Fruit fly (Drosophila melanogaster) whole organism, pupa: ENCODE data around the gene Gcna.

Experiments
- CG10348 ChIP-seq: fragments of 200-800 bp; sonication (Bioruptor generic); IDR thresholded peaks from 2 replicates; pipeline ENCODE4 v1.3.6; 2022; ENCODE audit warnings: missing biosample characterization, missing genetic modification characterization
- CG12605 ChIP-seq: fragments of 200-800 bp; sonication (Bioruptor generic); IDR thresholded peaks from 2 replicates; pipeline ENCODE4 v1.3.6; 2022; ENCODE audit warnings: missing biosample characterization, missing genetic modification characterization
- CG13204 ChIP-seq: fragments of 200-800 bp; sonication (Bioruptor generic); optimal IDR thresholded peaks from 2 replicates; lab custom pipeline; 2018; ENCODE audit warnings: missing biosample characterization, mild to moderate bottlenecking, missing genetic modification characterization, moderate library complexity
- CG14655 ChIP-seq: fragments of 200-800 bp; sonication (Bioruptor generic); optimal IDR thresholded peaks from 3 replicates; lab custom pipeline; 2017; ENCODE audit warnings: mild to moderate bottlenecking, missing biosample characterization, missing genetic modification reagents, missing genetic modification characterization
- CG15710 ChIP-seq: fragments of 200-800 bp; sonication (Bioruptor generic); optimal IDR thresholded peaks from 2 replicates; lab custom pipeline; 2018; ENCODE audit warnings: missing biosample characterization, mild to moderate bottlenecking, missing genetic modification characterization, moderate library complexity
- CG17806 ChIP-seq: fragments of 200-800 bp; sonication (Bioruptor generic); optimal IDR thresholded peaks from 2 replicates; lab custom pipeline; 2018; ENCODE audit warnings: missing biosample characterization, mild to moderate bottlenecking, missing genetic modification characterization, moderate library complexity
- CG32121 ChIP-seq: fragments of 200-800 bp; sonication (Bioruptor generic); IDR thresholded peaks from 2 replicates; pipeline ENCODE4 v1.3.6; 2022; ENCODE audit warnings: missing biosample characterization, missing genetic modification characterization
- CG34367 ChIP-seq: fragments of 200-800 bp; sonication (Bioruptor generic); optimal IDR thresholded peaks from 2 replicates; lab custom pipeline; 2018; ENCODE audit warnings: missing biosample characterization, mild to moderate bottlenecking, missing genetic modification characterization
- CG4496 ChIP-seq: fragments of 200-800 bp; sonication (Bioruptor generic); IDR thresholded peaks from 3 replicates; pipeline ENCODE4 v1.3.6; 2022; ENCODE audit warnings: missing biosample characterization, missing genetic modification characterization
- CG8159 ChIP-seq: fragments of 200-800 bp; sonication (Bioruptor generic); optimal IDR thresholded peaks from 3 replicates; lab custom pipeline; 2018; ENCODE audit warnings: missing biosample characterization, mild to moderate bottlenecking, missing genetic modification characterization, moderate library complexity
- CG8301 ChIP-seq: fragments of 200-800 bp; sonication (Bioruptor generic); optimal IDR thresholded peaks from 2 replicates; lab custom pipeline; 2018; ENCODE audit warnings: missing biosample characterization, mild to moderate bottlenecking, missing genetic modification characterization
- CG9948 ChIP-seq: fragments of 200-800 bp; sonication (Bioruptor generic); optimal IDR thresholded peaks from 2 replicates; lab custom pipeline; 2018; ENCODE audit warnings: missing biosample characterization, mild to moderate bottlenecking, missing genetic modification characterization, moderate library complexity
- D1 ChIP-seq: fragments of 200-800 bp; sonication (Bioruptor generic); optimal IDR thresholded peaks from 2 replicates; lab custom pipeline; 2018; ENCODE audit warnings: missing biosample characterization, mild to moderate bottlenecking, missing genetic modification characterization, moderate library complexity
- EcR ChIP-seq: fragments of 200-800 bp; sonication (Bioruptor generic); optimal IDR thresholded peaks from 3 replicates; lab custom pipeline; 2019; ENCODE audit warnings: missing biosample characterization, missing genetic modification characterization, mild to moderate bottlenecking, moderate library complexity, missing genetic modification reagents
- Ets98B ChIP-seq: fragments of 200-800 bp; sonication (Bioruptor generic); IDR thresholded peaks from 2 replicates; pipeline ENCODE4 v1.3.6; 2022; ENCODE audit warnings: missing biosample characterization, missing genetic modification characterization
- Pif1A ChIP-seq: fragments of 200-800 bp; sonication (Bioruptor generic); optimal IDR thresholded peaks from 3 replicates; lab custom pipeline; 2016; ENCODE audit warnings: missing biosample characterization, missing genetic modification characterization
- Pif1B ChIP-seq: fragments of 200-800 bp; sonication (Bioruptor generic); optimal IDR thresholded peaks from 3 replicates; lab custom pipeline; 2016; ENCODE audit warnings: missing biosample characterization, missing genetic modification characterization
- Snoo ChIP-seq: fragments of 200-800 bp; sonication (Bioruptor generic); optimal IDR thresholded peaks from 3 replicates; lab custom pipeline; 2017; ENCODE audit warnings: missing biosample characterization, mild to moderate bottlenecking, missing genetic modification characterization, inconsistent platforms
- fd96Ca ChIP-seq: fragments of 200-800 bp; sonication (Bioruptor generic); IDR thresholded peaks from 3 replicates; pipeline ENCODE4 v1.3.6; 2022; ENCODE audit warnings: missing biosample characterization, missing genetic modification characterization
- gl ChIP-seq: fragments of 200-800 bp; sonication (Bioruptor generic); optimal IDR thresholded peaks from 2 replicates; lab custom pipeline; 2018; ENCODE audit warnings: missing biosample characterization, mild to moderate bottlenecking, missing genetic modification characterization
- rn ChIP-seq: fragments of 200-800 bp; sonication (Bioruptor generic); IDR thresholded peaks from 2 replicates; pipeline ENCODE4 v1.3.6; 2022; ENCODE audit warnings: missing biosample characterization, missing genetic modification characterization

Gcna gene

dm6 chrX:1889926-1890325 lies 24.3 kb upstream of the Gcna start, which contains the start of the genes trr and mRpL16:
trr (minus strand) TSS chrX:1889950.
mRpL16 (plus strand) TSS chrX:1890256.
- peak; percentile 30 for TF ChIP-seq CG15710
- peak; percentile 35; the same call in 1 of the 2 replicates for TF ChIP-seq Ets98B (GFP tag; lab: Robert Waterston, UW)
- TF ChIP-seq CG9948 (tag; lab: Kevin White, UChicago) = no peak
- TF ChIP-seq CG4496 (GFP tag; lab: Robert Waterston, UW) = peak; percentile 62; the same call in 2 of the 3 replicates
- TF ChIP-seq CG12605 = no peak

- TF ChIP-seq D1 (no peak), CG12605 (no peak), Pif1A (GFP tag; lab: Kevin White, UChicago) (no peak), CG15710 (no peak), CG17806 (tag; lab: Kevin White, UChicago) (no peak), CG34367 (no peak), rn (GFP tag; lab: Robert Waterston, UW) (no peak), CG8301 (tag; lab: Kevin White, UChicago) (no peak), gl (tag; lab: Kevin White, UChicago) (no peak), CG13204 (GFP tag; lab: Kevin White, UChicago) (no peak), CG32121 (GFP tag; lab: Robert Waterston, UW) (no peak), CG10348 (GFP tag; lab: Robert Waterston, UW) (no peak), EcR (GFP tag; lab: Kevin White, UChicago) (no peak), CG14655 (no peak), Snoo (tag; lab: Kevin White, UChicago) (no peak), CG8159 (no peak)
Measured at dm6 chrX:1880779-1881178, 15.1 kb upstream of the Gcna start.

- TF ChIP-seq D1 (no peak), CG32121 (GFP tag; lab: Robert Waterston, UW) (no peak; the same call in 1 of the 2 replicates), gl (tag; lab: Kevin White, UChicago) (no peak), Ets98B (GFP tag; lab: Robert Waterston, UW) (peak; percentile 35), CG17806 (tag; lab: Kevin White, UChicago) (no peak), EcR (GFP tag; lab: Kevin White, UChicago) (no peak), rn (GFP tag; lab: Robert Waterston, UW) (no peak), Pif1A (GFP tag; lab: Kevin White, UChicago) (no peak), CG10348 (GFP tag; lab: Robert Waterston, UW) (no peak), CG12605 (0 out of 2 replicates have a peak, but pooled peaks have one; percentile 13), CG8159 (peak; percentile 35), CG4496 (GFP tag; lab: Robert Waterston, UW) (peak; percentile 67; the same call in 2 of the 3 replicates), fd96Ca (GFP tag; lab: Robert Waterston, UW) (peak; percentile 51; the same call in 2 of the 3 replicates), Snoo (tag; lab: Kevin White, UChicago) (peak; percentile 12), CG13204 (GFP tag; lab: Kevin White, UChicago) (no peak), CG8301 (tag; lab: Kevin White, UChicago) (no peak), CG14655 (no peak), CG15710 (peak; percentile 35), CG34367 (peak; percentile 32), CG9948 (tag; lab: Kevin White, UChicago) (no peak), Pif1B (GFP tag; lab: Kevin White, UChicago) (no peak)
Measured at dm6 chrX:1880139-1880556, 14.5 kb upstream of the Gcna start, which contains the start of gene Coa8. Coa8 (plus strand) TSS chrX:1880282.

dm6 chrX:1879606-1880110 lies 14.0 kb upstream of the Gcna start, which contains the start of gene CG14818:
CG14818 (minus strand) TSS chrX:1879774.
- TF ChIP-seq CG14655 (no peak), D1 (no peak), gl (tag; lab: Kevin White, UChicago) (no peak), CG34367 (peak; percentile 36), fd96Ca (GFP tag; lab: Robert Waterston, UW) (peak; percentile 71), CG17806 (tag; lab: Kevin White, UChicago) (peak; percentile 33), CG8301 (tag; lab: Kevin White, UChicago) (peak; percentile 43), Pif1A (GFP tag; lab: Kevin White, UChicago) (no peak), CG15710 (peak; percentile 46), EcR (GFP tag; lab: Kevin White, UChicago) (no peak), CG32121 (GFP tag; lab: Robert Waterston, UW) (no peak), CG10348 (GFP tag; lab: Robert Waterston, UW) (no peak), CG12605 (0 out of 2 replicates have a peak, but pooled peaks have one; percentile 24), CG4496 (GFP tag; lab: Robert Waterston, UW) (peak; percentile 44; the same call in 1 of the 3 replicates), Snoo (tag; lab: Kevin White, UChicago) (peak; percentile 49), rn (GFP tag; lab: Robert Waterston, UW) (peak; percentile 38; the same call in 1 of the 2 replicates), CG13204 (GFP tag; lab: Kevin White, UChicago) (no peak), Ets98B (GFP tag; lab: Robert Waterston, UW) (peak; percentile 17; the same call in 1 of the 2 replicates), CG8159 (peak; percentile 39), CG9948 (tag; lab: Kevin White, UChicago) (peak; percentile 30), Pif1B (GFP tag; lab: Kevin White, UChicago) (no peak)

- TF ChIP-seq Pif1A (GFP tag; lab: Kevin White, UChicago) (no peak), gl (tag; lab: Kevin White, UChicago) (peak; percentile 54), CG9948 (tag; lab: Kevin White, UChicago) (no peak), CG10348 (GFP tag; lab: Robert Waterston, UW) (no peak), CG8301 (tag; lab: Kevin White, UChicago) (no peak), CG32121 (GFP tag; lab: Robert Waterston, UW) (no peak), D1 (no peak), CG4496 (GFP tag; lab: Robert Waterston, UW) (peak; percentile 76), CG8159 (no peak), Ets98B (GFP tag; lab: Robert Waterston, UW) (peak; percentile 8; the same call in 1 of the 2 replicates), CG13204 (GFP tag; lab: Kevin White, UChicago) (no peak), Pif1B (GFP tag; lab: Kevin White, UChicago) (no peak), rn (GFP tag; lab: Robert Waterston, UW) (no peak), Snoo (tag; lab: Kevin White, UChicago) (peak; percentile 82), CG14655 (no peak), CG12605 (no peak), CG17806 (tag; lab: Kevin White, UChicago) (peak; percentile 4), CG34367 (peak; percentile 58), EcR (GFP tag; lab: Kevin White, UChicago) (peak; percentile 62), CG15710 (peak; percentile 34), fd96Ca (GFP tag; lab: Robert Waterston, UW) (no peak)
Measured at dm6 chrX:1877107-1877736, 11.6 kb upstream of the Gcna start, which contains the start of the genes CG14817 and CG14805. CG14817 (minus strand) TSS chrX:1877270. CG14805 (plus strand) TSS chrX:1877317.
